Fruit fly (Drosophila melanogaster): ENCODE data around the gene atms.
A peak's percentile ranks its signal among the peaks of the same experiment; 100 is the strongest.

atms gene

DNA sequence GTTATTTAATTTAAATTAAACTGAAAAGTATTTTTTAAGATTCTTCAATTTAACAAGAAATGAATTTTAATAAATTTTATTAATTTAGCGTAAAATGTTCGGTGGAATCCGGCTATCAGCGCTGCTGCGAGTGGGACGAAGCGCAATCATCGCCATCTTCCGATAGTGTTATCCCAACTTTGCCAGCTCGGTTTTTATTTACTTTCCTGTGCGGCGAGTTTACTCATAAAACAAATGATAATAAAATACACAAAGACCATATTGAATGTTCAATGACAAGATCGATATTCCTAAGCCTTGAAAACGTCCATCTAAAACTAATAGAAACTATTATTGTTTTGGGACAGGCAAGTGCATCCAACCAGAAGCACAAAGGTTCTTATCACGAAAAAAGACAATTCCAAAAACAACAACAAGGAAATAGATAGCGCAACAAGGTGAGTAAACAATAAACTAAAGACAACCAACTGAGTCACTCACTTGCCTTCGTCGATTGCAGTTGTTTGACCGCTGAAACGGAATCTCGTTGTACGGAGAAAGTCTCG is 63.4 kb downstream of the atms start (continued):
- TF ChIP-seq Antp (GFP tag; optimal IDR thresholded peaks at IDR 0.05) (peak; percentile 9), emc (GFP tag; optimal IDR thresholded peaks at IDR 0.05) (no peak), CG8478 (optimal IDR thresholded peaks at IDR 0.05) (no peak), CG11696 (GFP tag; IDR thresholded peaks at IDR 0.05) (no peak), Atf6 (GFP tag; IDR thresholded peaks at IDR 0.05) (0 out of 2 replicates have a peak, but pooled peaks have one; percentile 34), zen (tag; optimal IDR thresholded peaks at IDR 0.05) (peak; percentile 58), CG2875 (GFP tag; optimal IDR thresholded peaks at IDR 0.05) (peak; percentile 80), HLH3B (GFP tag; IDR thresholded peaks at IDR 0.05) (peak; percentile 39; the same call in 1 of the 2 replicates), CG1529 (GFP tag; optimal IDR thresholded peaks at IDR 0.05) (peak; percentile 78), ap (GFP tag; IDR thresholded peaks at IDR 0.05) (0 out of 2 replicates have a peak, but pooled peaks have one; percentile 20), sens (GFP tag) (peak; percentile 89), CG11560 (tag; IDR thresholded peaks at IDR 0.05) (no peak), gt (GFP tag; IDR thresholded peaks at IDR 0.05) (no peak), shn (GFP tag; optimal IDR thresholded peaks at IDR 0.05) (peak; percentile 13), Sry-δ (GFP tag; optimal IDR thresholded peaks at IDR 0.05) (peak; percentile 76), Ada2b (GFP tag; IDR thresholded peaks at IDR 0.05) (peak; percentile 22; the same call in 1 of the 2 replicates), PHDP (tag; optimal IDR thresholded peaks at IDR 0.05) (peak; percentile 75), Neu2 (GFP tag; optimal IDR thresholded peaks at IDR 0.05; ENCODE audit: borderline replicate concordance) (no peak), z (GFP tag; IDR thresholded peaks at IDR 0.05) (no peak), MTF-1 (GFP tag; optimal IDR thresholded peaks at IDR 0.05; ENCODE audit: borderline replicate concordance) (peak; percentile 83), Scr (GFP tag; IDR thresholded peaks at IDR 0.05; ENCODE audit: partially characterized antibody) (peak; percentile 72), Six4 (GFP tag; optimal IDR thresholded peaks at IDR 0.05) (peak; percentile 19), CG4424 (GFP tag; optimal IDR thresholded peaks at IDR 0.05) (peak; percentile 2), tll (GFP tag; optimal IDR thresholded peaks at IDR 0.05) (peak in 1 of 2 experiments; percentile 64), CG18599 (GFP tag; optimal IDR thresholded peaks at IDR 0.05) (peak; percentile 50), Hr78 (GFP tag; optimal IDR thresholded peaks at IDR 0.05) (peak in 1 of 2 experiments; percentile 45), CG18764 (GFP tag; optimal IDR thresholded peaks at IDR 0.05) (peak; percentile 55), CrebB (tag; optimal IDR thresholded peaks at IDR 0.05) (peak; percentile 72), Aef1 (GFP tag; IDR thresholded peaks at IDR 0.05) (peak; percentile 67; the same call in 2 of the 3 replicates), CG11456 (GFP tag; IDR thresholded peaks at IDR 0.05) (peak; percentile 82), CG4820 (GFP tag; optimal IDR thresholded peaks at IDR 0.05) (no peak), sqz (GFP tag; optimal IDR thresholded peaks at IDR 0.05) (no peak), peb (GFP tag; IDR thresholded peaks at IDR 0.05) (peak; percentile 19; the same call in 1 of the 2 replicates), Hr51 (GFP tag; optimal IDR thresholded peaks at IDR 0.05) (peak in 1 of 2 experiments; percentile 35), CG32532 (GFP tag; IDR thresholded peaks at IDR 0.05) (peak; percentile 67), inv (GFP tag; IDR thresholded peaks at IDR 0.05; ENCODE audit: partially characterized antibody) (peak; percentile 68), Rx (GFP tag; IDR thresholded peaks at IDR 0.05) (no peak), Dip2 (GFP tag; IDR thresholded peaks at IDR 0.05) (no peak), BEAF-32 (GFP tag; optimal IDR thresholded peaks at IDR 0.05) (peak; percentile 79), CG4854 (GFP tag; optimal IDR thresholded peaks at IDR 0.05) (peak; percentile 49), knrl (GFP tag; IDR thresholded peaks at IDR 0.05; ENCODE audit: partially characterized antibody) (peak; percentile 76), CG5180 (GFP tag; optimal IDR thresholded peaks at IDR 0.05) (no peak), CG10959 (GFP tag; IDR thresholded peaks at IDR 0.05) (peak; percentile 58; the same call in 1 of the 2 replicates), CG3163 (GFP tag; optimal IDR thresholded peaks at IDR 0.05) (peak; percentile 44), pan (optimal IDR thresholded peaks at IDR 0.05) (no peak), pan (GFP tag; optimal IDR thresholded peaks at IDR 0.05 in 1 of 2, IDR thresholded peaks at IDR 0.05 in 1 of 2) (peak in 1 of 2 experiments; percentile 54), CG15073 (GFP tag; optimal IDR thresholded peaks at IDR 0.05) (no peak), CG13775 (GFP tag; optimal IDR thresholded peaks at IDR 0.05) (peak; percentile 23), TFAM (GFP tag; optimal IDR thresholded peaks at IDR 0.05) (peak; percentile 23), insv (GFP tag; optimal IDR thresholded peaks at IDR 0.05) (peak in 1 of 2 experiments; percentile 52)
